Fruit fly (Drosophila melanogaster) whole organism, prepupa: ENCODE results near the gene CG10508.

ENCODE experiments used
- Blimp-1 ChIP-seq: fragments of 200-800 bp; sonication (Bioruptor generic); optimal IDR thresholded peaks from 3 replicates; lab custom pipeline; 2017; ENCODE audit warnings: missing biosample characterization, missing genetic modification characterization, mild to moderate bottlenecking, moderate library complexity, missing genetic modification reagents
- CG10669 ChIP-seq: fragments of 200-800 bp; sonication (Bioruptor generic); optimal IDR thresholded peaks from 3 replicates; lab custom pipeline; 2018; ENCODE audit warnings: missing biosample characterization, mild to moderate bottlenecking, missing genetic modification characterization, moderate library complexity
- CG11762 ChIP-seq: fragments of 200-800 bp; sonication (Bioruptor generic); optimal IDR thresholded peaks from 3 replicates; lab custom pipeline; 2016; ENCODE audit warnings: missing biosample characterization, missing genetic modification characterization; ENCODE audit not compliant: insufficient read depth
- CG11902 ChIP-seq: fragments of 200-800 bp; sonication (Bioruptor generic); optimal IDR thresholded peaks from 3 replicates; lab custom pipeline; 2016; ENCODE audit warnings: missing biosample characterization, missing genetic modification characterization
- CG15336 ChIP-seq: fragments of 200-800 bp; sonication (Bioruptor generic); IDR thresholded peaks from 2 replicates; pipeline ENCODE4 v1.3.6; 2022; ENCODE audit warnings: missing biosample characterization, missing genetic modification characterization
- CG1621 ChIP-seq: fragments of 200-800 bp; sonication (Bioruptor generic); optimal IDR thresholded peaks from 3 replicates; lab custom pipeline; 2018; ENCODE audit warnings: missing biosample characterization, mild to moderate bottlenecking, missing genetic modification characterization
- CG32006 ChIP-seq: fragments of 200-800 bp; sonication (Bioruptor generic); optimal IDR thresholded peaks from 3 replicates; lab custom pipeline; 2017; ENCODE audit warnings: missing biosample characterization, mild to moderate bottlenecking, missing genetic modification characterization
- CG34406 ChIP-seq: fragments of 200-800 bp; sonication (Bioruptor generic); optimal IDR thresholded peaks from 3 replicates; lab custom pipeline; 2016; ENCODE audit warnings: missing biosample characterization, missing genetic modification characterization
- CG4318 ChIP-seq: fragments of 200-800 bp; sonication (Bioruptor generic); optimal IDR thresholded peaks from 3 replicates; lab custom pipeline; 2017; ENCODE audit warnings: missing biosample characterization, mild to moderate bottlenecking, missing genetic modification characterization
- CG6792 ChIP-seq: fragments of 200-800 bp; sonication (Bioruptor generic); optimal IDR thresholded peaks from 3 replicates; lab custom pipeline; 2016; ENCODE audit warnings: missing biosample characterization, missing genetic modification characterization
- CG6808 ChIP-seq: fragments of 200-800 bp; sonication (Bioruptor generic); optimal IDR thresholded peaks from 3 replicates; lab custom pipeline; 2017; ENCODE audit warnings: missing biosample characterization, missing genetic modification characterization, mild to moderate bottlenecking, moderate library complexity, missing genetic modification reagents
- CG6854 ChIP-seq: fragments of 200-800 bp; sonication (Bioruptor generic); optimal IDR thresholded peaks from 2 replicates; lab custom pipeline; 2017; ENCODE audit warnings: missing biosample characterization, mild to moderate bottlenecking, missing genetic modification characterization
- CG7368 ChIP-seq: fragments of 200-800 bp; sonication (Bioruptor generic); optimal IDR thresholded peaks from 3 replicates; lab custom pipeline; 2016; ENCODE audit warnings: missing biosample characterization, missing genetic modification characterization
- CG8119 ChIP-seq: fragments of 200-800 bp; sonication (Bioruptor generic); IDR thresholded peaks from 3 replicates; pipeline ENCODE4 v1.3.6; 2022; ENCODE audit warnings: missing biosample characterization, missing genetic modification characterization
- CG9139 ChIP-seq: fragments of 200-800 bp; sonication (Bioruptor generic); optimal IDR thresholded peaks from 3 replicates; lab custom pipeline; 2017; ENCODE audit warnings: missing biosample characterization, mild to moderate bottlenecking, missing genetic modification characterization
- Eip75B ChIP-seq: fragments of 200-800 bp; sonication (Bioruptor generic); optimal IDR thresholded peaks from 3 replicates; lab custom pipeline; 2016; ENCODE audit warnings: missing biosample characterization, missing genetic modification characterization
- Eip78C ChIP-seq: fragments of 200-800 bp; sonication (Bioruptor generic); peaks from one replicate; lab custom pipeline; 2016; ENCODE audit warnings: missing biosample characterization, missing genetic modification characterization
- Eip93F ChIP-seq: fragments of 200-800 bp; sonication (Bioruptor generic); optimal IDR thresholded peaks from 2 replicates; lab custom pipeline; 2016; ENCODE audit warnings: missing biosample characterization, mild to moderate bottlenecking, missing genetic modification characterization
- Ets21C ChIP-seq: fragments of 200-800 bp; sonication (Bioruptor generic); optimal IDR thresholded peaks from 3 replicates; lab custom pipeline; 2016; ENCODE audit warnings: missing biosample characterization, missing genetic modification characterization
- Ets96B ChIP-seq: fragments of 200-800 bp; optimal IDR thresholded peaks from 2 replicates; lab custom pipeline; 2019; ENCODE audit warnings: missing biosample characterization, mild to moderate bottlenecking, missing genetic modification characterization, moderate library complexity
- Hr38 ChIP-seq: sonication (Bioruptor generic); optimal IDR thresholded peaks from 2 replicates; lab custom pipeline; 2016; ENCODE audit warnings: missing biosample characterization, missing genetic modification characterization
- Hr39 ChIP-seq: fragments of 200-800 bp; sonication (Bioruptor generic); optimal IDR thresholded peaks from 2 replicates; lab custom pipeline; 2016; ENCODE audit warnings: missing biosample characterization, missing genetic modification characterization
- Lpt ChIP-seq: fragments of 200-800 bp; sonication (Bioruptor generic); optimal IDR thresholded peaks from 3 replicates; lab custom pipeline; 2016; ENCODE audit warnings: missing biosample characterization, missing genetic modification characterization
- Met ChIP-seq: fragments of 200-800 bp; sonication (Bioruptor generic); optimal IDR thresholded peaks from 3 replicates; lab custom pipeline; 2016; ENCODE audit warnings: missing biosample characterization, missing genetic modification characterization
- OdsH ChIP-seq: fragments of 200-800 bp; sonication (Bioruptor generic); optimal IDR thresholded peaks from 3 replicates; lab custom pipeline; 2016; ENCODE audit warnings: missing biosample characterization, missing genetic modification characterization
- Smox ChIP-seq: fragments of 200-800 bp; sonication (Bioruptor generic); optimal IDR thresholded peaks from 3 replicates; lab custom pipeline; 2016; ENCODE audit warnings: missing biosample characterization, missing genetic modification characterization
- Sox102F ChIP-seq: fragments of 200-800 bp; sonication (Bioruptor generic); optimal IDR thresholded peaks from 2 replicates; lab custom pipeline; 2016; ENCODE audit warnings: missing biosample characterization, mild to moderate bottlenecking, missing genetic modification characterization
- Sox14 ChIP-seq: fragments of 200-800 bp; sonication (Bioruptor generic); optimal IDR thresholded peaks from 3 replicates; lab custom pipeline; 2016; ENCODE audit warnings: missing biosample characterization, missing genetic modification characterization
- Sox15 ChIP-seq: fragments of 200-800 bp; sonication (Bioruptor generic); optimal IDR thresholded peaks from 3 replicates; lab custom pipeline; 2016; ENCODE audit warnings: missing biosample characterization, missing genetic modification characterization
- achi ChIP-seq: fragments of 200-800 bp; sonication (Bioruptor generic); optimal IDR thresholded peaks from 3 replicates; lab custom pipeline; 2016; ENCODE audit warnings: missing biosample characterization, missing genetic modification characterization
- acj6 ChIP-seq: fragments of 200-800 bp; sonication (Bioruptor generic); optimal IDR thresholded peaks from 3 replicates; lab custom pipeline; 2016; ENCODE audit warnings: missing biosample characterization, missing genetic modification characterization
- cyc ChIP-seq: fragments of 200-800 bp; sonication (Bioruptor generic); optimal IDR thresholded peaks from 3 replicates; lab custom pipeline; 2016; ENCODE audit warnings: missing biosample characterization, missing genetic modification characterization
- dac ChIP-seq: fragments of 200-800 bp; sonication (Bioruptor generic); optimal IDR thresholded peaks from 2 replicates; lab custom pipeline; 2017; ENCODE audit warnings: missing biosample characterization, mild to moderate bottlenecking, missing genetic modification characterization
- dsx ChIP-seq: fragments of 200-800 bp; optimal IDR thresholded peaks from 3 replicates; lab custom pipeline; 2019; ENCODE audit warnings: missing biosample characterization, mild to moderate bottlenecking, missing genetic modification characterization, moderate library complexity; ENCODE audit not compliant: poor library complexity, severe bottlenecking
- esn ChIP-seq: fragments of 200-800 bp; sonication (Bioruptor generic); optimal IDR thresholded peaks from 2 replicates; lab custom pipeline; 2016; ENCODE audit warnings: missing biosample characterization, mild to moderate bottlenecking, missing genetic modification characterization, moderate library complexity
- fd59A ChIP-seq: fragments of 200-800 bp; sonication (Bioruptor generic); optimal IDR thresholded peaks from 2 replicates; lab custom pipeline; 2017; ENCODE audit warnings: missing biosample characterization, mild to moderate bottlenecking, missing genetic modification characterization, missing genetic modification reagents
- fd85E ChIP-seq: fragments of 200-800 bp; sonication (Bioruptor generic); optimal IDR thresholded peaks from 3 replicates; lab custom pipeline; 2016; ENCODE audit warnings: missing biosample characterization, missing genetic modification characterization
- fkh ChIP-seq: fragments of 200-800 bp; sonication (Bioruptor generic); optimal IDR thresholded peaks from 3 replicates; lab custom pipeline; 2017; ENCODE audit warnings: missing biosample characterization, mild to moderate bottlenecking, missing genetic modification characterization, moderate library complexity
- lz ChIP-seq: fragments of 200-800 bp; sonication (Bioruptor generic); optimal IDR thresholded peaks from 3 replicates; lab custom pipeline; 2016; ENCODE audit warnings: missing biosample characterization, missing genetic modification characterization
- net ChIP-seq: fragments of 200-800 bp; sonication (Bioruptor generic); optimal IDR thresholded peaks from 3 replicates; lab custom pipeline; 2016; ENCODE audit warnings: missing biosample characterization, missing genetic modification characterization
- pdm3 ChIP-seq: fragments of 200-800 bp; sonication (Bioruptor generic); optimal IDR thresholded peaks from 3 replicates; lab custom pipeline; 2016; ENCODE audit warnings: missing biosample characterization, missing genetic modification characterization
- salr ChIP-seq, 2 experiments: fragments of 200-800 bp; sonication (Bioruptor generic); optimal IDR thresholded peaks; 3 replicates each; lab custom pipeline; 2016 to 2018; ENCODE audit warnings: missing biosample characterization in 2 of 2, missing genetic modification characterization in 2 of 2, mild to moderate bottlenecking in 1 of 2
- spab ChIP-seq: fragments of 200-800 bp; sonication (Bioruptor generic); optimal IDR thresholded peaks from 2 replicates; lab custom pipeline; 2017; ENCODE audit warnings: missing biosample characterization, mild to moderate bottlenecking, missing genetic modification characterization, missing genetic modification reagents
- svp ChIP-seq: fragments of 200-800 bp; sonication (Bioruptor generic); peaks from one replicate; lab custom pipeline; 2016; ENCODE audit warnings: missing biosample characterization, missing genetic modification characterization
- topi ChIP-seq: fragments of 200-800 bp; sonication (Bioruptor generic); optimal IDR thresholded peaks from 3 replicates; lab custom pipeline; 2016; ENCODE audit warnings: missing biosample characterization, missing genetic modification characterization
- vri ChIP-seq: fragments of 200-800 bp; sonication (Bioruptor generic); optimal IDR thresholded peaks from 3 replicates; lab custom pipeline; 2016; ENCODE audit warnings: missing biosample characterization, mild to moderate bottlenecking, missing genetic modification characterization

The CG10508 gene

dm6 chr3L:21171905-21172304 is 38.1 kb upstream of the CG10508 start, which contains the start of gene Ac78C (continued):
- TF ChIP-seq spab (GFP tag; lab: Kevin White, UChicago) (peak; percentile 68), CG7368 (GFP tag; lab: Kevin White, UChicago) (peak; percentile 89), pdm3 (peak; percentile 88), Sox15 (peak; percentile 77), Sox14 (peak; percentile 81), net (GFP tag; lab: Kevin White, UChicago) (peak; percentile 87), CG32006 (GFP tag; lab: Kevin White, UChicago) (peak; percentile 85), CG11902 (GFP tag; lab: Kevin White, UChicago) (peak; percentile 94), CG6808 (GFP tag; lab: Kevin White, UChicago) (peak; percentile 73), CG1621 (tag; lab: Kevin White, UChicago) (peak; percentile 78), CG6854 (peak; percentile 88), Ets96B (tag; lab: Kevin White, UChicago) (peak; percentile 83), CG9139 (peak; percentile 78)

DNA sequence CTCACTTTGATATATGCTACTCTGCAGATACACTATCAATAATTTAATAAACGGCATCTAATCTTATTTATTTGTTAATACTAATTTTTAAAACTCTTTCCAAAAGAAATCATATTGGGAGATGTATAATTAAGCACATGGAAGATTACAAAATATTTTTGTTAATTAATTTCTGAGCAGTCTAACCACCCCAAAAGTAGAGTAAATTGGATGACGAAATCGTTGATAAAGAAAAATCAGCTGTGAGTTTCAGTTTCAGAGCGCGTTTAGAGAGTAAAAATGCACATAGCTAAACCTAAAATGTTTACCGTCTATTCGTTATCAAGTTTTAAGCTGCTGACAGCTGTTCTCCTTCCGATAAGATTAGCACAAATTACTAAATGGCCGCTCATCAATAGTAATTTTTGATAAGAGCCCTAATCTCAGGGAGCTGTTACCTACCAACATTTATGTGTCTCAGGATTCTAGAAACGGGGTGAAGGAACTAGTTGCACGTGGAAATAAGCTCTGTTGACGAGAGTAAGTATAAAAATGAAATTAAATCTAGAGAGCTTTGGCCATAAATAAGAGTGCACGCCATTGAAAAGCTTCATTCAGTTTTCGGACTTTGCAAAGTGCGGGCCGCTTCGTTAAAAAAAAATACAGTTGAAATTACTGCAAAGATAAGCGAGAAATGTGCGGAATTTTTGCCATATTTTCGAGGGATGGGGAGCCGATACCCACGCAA is 37.3 kb upstream of the CG10508 start, which contains the start of the genes chb and AsnS:
TSS of gene chb (plus strand) at position 327 of the 727 bp plus-strand sequence.
TSS of gene AsnS (plus strand) at position 592 of the 727 bp plus-strand sequence.
- peak; percentile 27 to 69 for TF ChIP-seq salr (GFP tag; optimal IDR thresholded peaks at IDR 0.05; lab: Kevin White, UChicago)
- peak; percentile 38 for TF ChIP-seq CG11902 (GFP tag; lab: Kevin White, UChicago)
- no peak for TF ChIP-seq Hr38 (GFP tag; lab: Kevin White, UChicago)
- peak; percentile 91 for TF ChIP-seq CG15336 (GFP tag; lab: Robert Waterston, UW)
- TF ChIP-seq vri = peak; percentile 88
- peak; percentile 83 for TF ChIP-seq Smox (GFP tag; lab: Kevin White, UChicago)
- TF ChIP-seq acj6 = peak; percentile 81
- TF ChIP-seq Hr39 (GFP tag; lab: Kevin White, UChicago) = peak; percentile 79
- peak; percentile 52 for TF ChIP-seq Sox15
- peak; percentile 95 for TF ChIP-seq Eip78C (GFP tag; lab: Kevin White, UChicago)
- peak; percentile 88 for TF ChIP-seq CG8119 (GFP tag; lab: Robert Waterston, UW)
- TF ChIP-seq lz (GFP tag; lab: Kevin White, UChicago) = peak; percentile 85
- peak; percentile 62 for TF ChIP-seq Lpt
- peak; percentile 76 for TF ChIP-seq Sox102F (GFP tag; lab: Kevin White, UChicago)
- TF ChIP-seq CG7368 (GFP tag; lab: Kevin White, UChicago) = peak; percentile 57
- TF ChIP-seq Eip93F (GFP tag; lab: Kevin White, UChicago) = no peak
- TF ChIP-seq esn (GFP tag; lab: Kevin White, UChicago) = peak; percentile 90
- peak; percentile 79 for TF ChIP-seq CG6792 (GFP tag; lab: Kevin White, UChicago)
- TF ChIP-seq cyc (GFP tag; lab: Kevin White, UChicago) = peak; percentile 78
- TF ChIP-seq topi (GFP tag; lab: Kevin White, UChicago) = peak; percentile 83
- TF ChIP-seq CG6854 = peak; percentile 38
- peak; percentile 71 for TF ChIP-seq CG10669 (GFP tag; lab: Kevin White, UChicago)
- TF ChIP-seq Blimp-1 (GFP tag; lab: Kevin White, UChicago) = peak; percentile 59
- TF ChIP-seq spab (GFP tag; lab: Kevin White, UChicago) = peak; percentile 43
- TF ChIP-seq svp = peak; percentile 93
- peak; percentile 22 for TF ChIP-seq fd59A
- peak; percentile 55 for TF ChIP-seq CG11762 (GFP tag; lab: Kevin White, UChicago)
- peak; percentile 80 for TF ChIP-seq Eip75B (GFP tag; lab: Kevin White, UChicago)
- TF ChIP-seq Sox14 = peak; percentile 77
- TF ChIP-seq CG32006 (GFP tag; lab: Kevin White, UChicago) = peak; percentile 80
- TF ChIP-seq CG6808 (GFP tag; lab: Kevin White, UChicago) = no peak
- peak; percentile 86 for TF ChIP-seq Met (GFP tag; lab: Kevin White, UChicago)
- TF ChIP-seq fkh = peak; percentile 1
- peak; percentile 89 for TF ChIP-seq Ets96B (tag; lab: Kevin White, UChicago)
- TF ChIP-seq CG34406 = peak; percentile 82
- peak; percentile 76 for TF ChIP-seq Ets21C (GFP tag; lab: Kevin White, UChicago)
- peak; percentile 69 for TF ChIP-seq dsx (GFP tag; lab: Kevin White, UChicago)
- peak; percentile 75 for TF ChIP-seq achi (GFP tag; lab: Kevin White, UChicago)
- TF ChIP-seq dac (GFP tag; lab: Kevin White, UChicago) = peak; percentile 39
- no peak for TF ChIP-seq CG4318
- peak; percentile 78 for TF ChIP-seq OdsH (GFP tag; lab: Kevin White, UChicago)
- TF ChIP-seq pdm3 = peak; percentile 85
- no peak for TF ChIP-seq fd85E (GFP tag; lab: Kevin White, UChicago)
- peak; percentile 70 for TF ChIP-seq net (GFP tag; lab: Kevin White, UChicago)
